Fruit fly (Drosophila melanogaster) Kc167 (cell line): Measurements from ENCODE around the gene amrt.

Experiments
- Myc ChIP-seq: fragments of >200 bp; optimal IDR thresholded peaks from 2 replicates; lab custom pipeline; 2017; ENCODE audit warnings: missing external identifiers
- Sin3A ChIP-seq: fragments of >200 bp; optimal IDR thresholded peaks from 2 replicates; lab custom pipeline; 2018; ENCODE audit warnings: missing external identifiers
- h ChIP-seq: fragments of >200 bp; optimal IDR thresholded peaks from 3 replicates; lab custom pipeline; 2018; ENCODE audit warnings: missing external identifiers
- insv ChIP-seq: fragments of >200 bp; optimal IDR thresholded peaks from 3 replicates; lab custom pipeline; 2018; ENCODE audit warnings: missing external identifiers
- psq ChIP-seq: fragments of >200 bp; optimal IDR thresholded peaks from 2 replicates; lab custom pipeline; 2017; ENCODE audit warnings: missing external identifiers
- ttk ChIP-seq: sonication (Bioruptor generic); optimal IDR thresholded peaks from 2 replicates; lab custom pipeline; 2017; ENCODE audit warnings: missing external identifiers

dm6 chrX:13747052-13747451 is 35.2 kb upstream of the amrt start:
- TF ChIP-seq ttk (no peak), Sin3A (lab: Kevin White, UChicago) (no peak), h (lab: Kevin White, UChicago) (no peak), insv (lab: Kevin White, UChicago) (no peak), Myc (lab: Kevin White, UChicago) (no peak), psq (lab: Kevin White, UChicago) (no peak)
